Worm (Caenorhabditis elegans) whole organism, midembryonic: ENCODE data around the gene hlh-34.

Experiments used
- T22C8.4 ChIP-seq: fragments of 200-800 bp; sonication (Bioruptor generic); IDR thresholded peaks from 2 replicates; pipeline ENCODE4 v1.3.6; 2022; ENCODE audit warnings: missing genetic modification characterization, missing compliant biosample characterization
- cog-1 ChIP-seq: sonication (generic microtip); optimal IDR thresholded peaks from 2 replicates; lab custom pipeline; 2016; ENCODE audit warnings: missing genetic modification characterization, missing compliant biosample characterization
- flt-1 ChIP-seq: fragments of 200-800 bp; sonication (Bioruptor generic); IDR thresholded peaks from 2 replicates; pipeline ENCODE4 v1.3.6; 2022; ENCODE audit warnings: missing genetic modification characterization, missing compliant biosample characterization
- klf-2 ChIP-seq: fragments of 200-800 bp; sonication (Bioruptor generic); conservative IDR thresholded peaks from 2 replicates; pipeline ENCODE4 v1.3.6; 2022; ENCODE audit warnings: missing genetic modification reagents, missing genetic modification characterization, missing compliant biosample characterization
- med-1 ChIP-seq: sonication (generic microtip); optimal IDR thresholded peaks from 2 replicates; lab custom pipeline; 2017; ENCODE audit warnings: missing genetic modification characterization, mild to moderate bottlenecking, missing compliant biosample characterization, antibody characterized with exemption, missing genetic modification reagents; ENCODE audit not compliant: insufficient read depth
- ref-1 ChIP-seq: fragments of 200-800 bp; sonication (Bioruptor generic); conservative IDR thresholded peaks from 2 replicates; pipeline ENCODE4 v1.3.6; 2022; ENCODE audit warnings: missing genetic modification reagents, missing genetic modification characterization, missing compliant biosample characterization
- tab-1 ChIP-seq: fragments of 200-800 bp; sonication (Bioruptor generic); IDR thresholded peaks from 2 replicates; pipeline ENCODE4 v1.3.6; 2022; ENCODE audit warnings: missing genetic modification characterization, missing compliant biosample characterization
- ztf-23 ChIP-seq: fragments of 200-800 bp; sonication (Bioruptor generic); IDR thresholded peaks from 2 replicates; pipeline ENCODE4 v1.3.6; 2022; ENCODE audit warnings: missing genetic modification reagents, missing genetic modification characterization, missing compliant biosample characterization
- ztf-29 ChIP-seq: fragments of 200-800 bp; sonication (Bioruptor generic); IDR thresholded peaks from 2 replicates; pipeline ENCODE4 v1.3.6; 2022; ENCODE audit warnings: missing genetic modification reagents, missing genetic modification characterization, missing compliant biosample characterization

Gene hlh-34

DNA sequence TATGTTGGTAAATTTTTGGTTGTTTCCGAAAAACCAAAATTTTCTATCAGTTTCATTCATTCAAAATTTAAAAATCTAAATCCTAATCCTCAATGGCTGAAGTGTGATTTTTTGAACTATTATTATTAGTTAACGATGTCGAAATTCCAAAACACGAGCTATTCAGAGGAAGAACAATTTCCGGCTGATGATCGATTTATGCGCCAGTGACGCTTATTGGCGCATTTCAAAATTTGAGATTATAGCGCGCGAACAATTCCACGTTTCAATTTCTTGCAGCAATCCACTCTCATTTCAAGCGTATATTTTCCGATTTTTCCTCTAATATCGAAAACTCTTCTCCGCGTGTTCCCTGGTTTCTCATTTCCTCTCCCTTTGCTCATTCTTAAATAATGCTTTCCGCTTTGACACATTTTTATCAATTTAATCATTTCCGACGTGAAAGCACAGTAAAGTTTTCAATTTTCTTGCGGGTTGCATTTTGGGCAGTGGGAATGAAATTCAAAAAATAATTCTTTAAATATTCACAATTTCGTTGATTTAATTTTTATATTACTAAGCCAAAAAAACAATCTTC lies 42.8 kb downstream of the hlh-34 start:
- TF ChIP-seq tab-1 (GFP tag; lab: Robert Waterston, UW), result no peak

- TF ChIP-seq klf-2 (GFP tag; lab: Robert Waterston, UW), result no peak
- no peak for TF ChIP-seq flt-1
- no peak for TF ChIP-seq cog-1 (tag; lab: Kevin White, UChicago)
- TF ChIP-seq tab-1 (GFP tag; lab: Robert Waterston, UW), result no peak
- TF ChIP-seq ref-1 (GFP tag; lab: Robert Waterston, UW), result no peak
- TF ChIP-seq ztf-23 (GFP tag; lab: Robert Waterston, UW), result no peak
- no peak for TF ChIP-seq med-1 (GFP tag; lab: Kevin White, UChicago)
- no peak for TF ChIP-seq ztf-29 (GFP tag; lab: Robert Waterston, UW)
Observed at ce11 chrV:13660660-13661325, 46.4 kb downstream of the hlh-34 start, which contains the start of gene letm-1. letm-1 (plus strand) TSS chrV:13661257.

DNA sequence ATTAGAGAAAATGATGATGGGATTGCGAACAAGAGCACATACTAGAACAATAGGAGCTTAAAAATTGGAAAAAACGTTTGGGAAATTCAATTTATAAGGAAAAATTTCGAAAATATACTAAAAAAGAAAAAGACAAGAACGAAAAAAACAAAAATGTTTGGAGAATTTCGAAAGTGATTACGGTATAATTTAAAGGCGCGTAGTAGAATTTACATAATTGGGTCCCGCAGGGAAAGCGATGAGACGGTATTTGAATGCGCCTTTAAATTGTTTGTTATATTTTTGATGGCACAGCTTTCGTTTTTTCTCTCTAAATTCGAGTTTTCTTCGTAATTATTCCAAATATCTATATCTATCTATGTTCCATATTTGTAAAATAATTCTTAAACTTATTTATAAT lies 47.1 kb downstream of the hlh-34 start:
- no peak for TF ChIP-seq ref-1 (GFP tag; lab: Robert Waterston, UW)
- TF ChIP-seq flt-1, result no peak
- TF ChIP-seq ztf-23 (GFP tag; lab: Robert Waterston, UW), result no peak
- TF ChIP-seq cog-1 (tag; lab: Kevin White, UChicago), result no peak
- no peak for TF ChIP-seq klf-2 (GFP tag; lab: Robert Waterston, UW)
- no peak for TF ChIP-seq ztf-29 (GFP tag; lab: Robert Waterston, UW)

DNA sequence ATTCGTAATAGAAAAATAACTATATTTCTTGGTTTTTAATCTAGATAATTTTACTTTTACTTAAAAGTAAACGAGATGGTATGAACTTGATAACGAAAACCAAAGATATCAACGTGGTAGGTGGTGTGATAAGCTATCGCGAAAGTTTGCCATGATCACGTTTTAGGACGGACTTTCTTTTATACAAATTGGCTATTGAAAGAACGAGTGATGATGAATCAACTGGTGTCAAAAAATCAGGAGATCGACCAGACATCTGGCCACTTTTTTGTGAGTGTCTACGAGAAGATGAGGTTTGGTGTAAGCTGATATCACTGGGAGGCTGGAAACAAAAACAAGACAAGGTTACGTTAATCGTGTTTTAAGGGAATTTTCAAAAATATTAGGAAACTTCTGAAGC lies 48.0 kb downstream of the hlh-34 start:
- no peak for TF ChIP-seq T22C8.4 (GFP tag; lab: Robert Waterston, UW)
- TF ChIP-seq ref-1 (GFP tag; lab: Robert Waterston, UW), result no peak
- no peak for TF ChIP-seq tab-1 (GFP tag; lab: Robert Waterston, UW)
- TF ChIP-seq ztf-23 (GFP tag; lab: Robert Waterston, UW), result no peak
- no peak for TF ChIP-seq med-1 (GFP tag; lab: Kevin White, UChicago)
- TF ChIP-seq ztf-29 (GFP tag; lab: Robert Waterston, UW), result no peak
- TF ChIP-seq klf-2 (GFP tag; lab: Robert Waterston, UW), result no peak
- no peak for TF ChIP-seq flt-1
- TF ChIP-seq cog-1 (tag; lab: Kevin White, UChicago), result no peak

DNA sequence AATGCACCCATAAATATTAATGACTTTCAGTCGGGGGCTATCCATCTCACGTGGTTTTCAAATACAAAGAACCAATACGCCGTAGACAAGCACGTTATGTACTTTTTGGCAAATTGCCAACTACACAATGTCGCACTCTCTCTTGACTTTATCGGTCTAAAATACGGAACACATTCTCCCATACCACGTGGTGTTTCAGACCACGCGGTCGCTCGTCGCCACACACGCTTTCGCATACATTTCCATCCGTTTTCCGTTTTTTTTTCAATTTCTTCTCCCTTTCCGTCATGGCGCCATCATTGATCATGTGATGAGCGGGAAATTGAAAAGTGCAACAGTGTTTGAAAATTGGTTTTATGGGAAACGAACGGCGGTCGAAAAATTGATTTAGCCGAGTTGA lies 48.6 kb downstream of the hlh-34 start:
- 0 out of 2 replicates have a peak, but pooled peaks have one; percentile 48 for TF ChIP-seq klf-2 (GFP tag; lab: Robert Waterston, UW)
- no peak for TF ChIP-seq ztf-23 (GFP tag; lab: Robert Waterston, UW)

ce11 chrV:13657841-13658338 lies 49.3 kb downstream of the hlh-34 start:
- TF ChIP-seq ztf-23 (GFP tag; lab: Robert Waterston, UW) (no peak), tab-1 (GFP tag; lab: Robert Waterston, UW) (no peak), ref-1 (GFP tag; lab: Robert Waterston, UW) (no peak), klf-2 (GFP tag; lab: Robert Waterston, UW) (no peak), ztf-29 (GFP tag; lab: Robert Waterston, UW) (no peak), cog-1 (tag; lab: Kevin White, UChicago) (no peak), T22C8.4 (GFP tag; lab: Robert Waterston, UW) (no peak), flt-1 (no peak), med-1 (GFP tag; lab: Kevin White, UChicago) (no peak)

DNA sequence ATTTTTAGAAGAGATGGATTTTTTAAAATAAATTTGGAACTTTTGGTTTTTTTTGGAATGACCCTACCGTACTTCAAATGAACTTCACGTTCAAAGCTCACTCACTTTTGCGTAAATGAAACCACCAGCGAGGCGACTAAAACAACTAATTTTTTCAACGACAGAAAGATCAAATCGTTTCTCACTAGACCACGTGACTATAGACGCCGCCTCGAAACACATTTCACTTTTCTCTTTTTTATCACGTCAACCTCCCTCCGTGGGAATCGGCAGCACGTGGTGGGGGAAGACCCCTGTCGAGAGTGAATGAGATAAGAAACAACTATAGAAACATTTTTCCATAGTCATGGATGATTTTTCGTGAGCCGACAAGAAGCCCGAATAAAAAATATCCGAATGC lies 49.9 kb downstream of the hlh-34 start:
- no peak for TF ChIP-seq ref-1 (GFP tag; lab: Robert Waterston, UW)

- TF ChIP-seq ztf-23 (GFP tag; lab: Robert Waterston, UW), result no peak
- TF ChIP-seq T22C8.4 (GFP tag; lab: Robert Waterston, UW), result no peak
- TF ChIP-seq ztf-29 (GFP tag; lab: Robert Waterston, UW), result no peak
- TF ChIP-seq cog-1 (tag; lab: Kevin White, UChicago), result no peak
- TF ChIP-seq klf-2 (GFP tag; lab: Robert Waterston, UW), result no peak
- no peak for TF ChIP-seq med-1 (GFP tag; lab: Kevin White, UChicago)
- no peak for TF ChIP-seq flt-1
- TF ChIP-seq ref-1 (GFP tag; lab: Robert Waterston, UW), result no peak
- TF ChIP-seq tab-1 (GFP tag; lab: Robert Waterston, UW), result no peak
Observed at ce11 chrV:13656346-13657254, 50.6 kb downstream of the hlh-34 start.
